Worm (Caenorhabditis elegans): Measurements from ENCODE around the gene M03D4.4.

M03D4.4 gene

ce11 chrIV:6083550-6084041, 43.5 kb downstream of the M03D4.4 start, which contains the start of gene ugt-20 (continued):
- TF ChIP-seq hlh-30 (tag; optimal IDR thresholded peaks at IDR 0.05; ENCODE audit: insufficient read depth), result peak; percentile 62
- no peak for TF ChIP-seq ztf-11 (tag; optimal IDR thresholded peaks at IDR 0.05)
- TF ChIP-seq rbr-2 (tag; optimal IDR thresholded peaks at IDR 0.05), result no peak
- peak; percentile 98 for TF ChIP-seq dve-1 (tag; optimal IDR thresholded peaks at IDR 0.05; ENCODE audit: insufficient read depth)
- no peak for TF ChIP-seq snpc-4 (tag; optimal IDR thresholded peaks at IDR 0.05)
- TF ChIP-seq nhr-48 (tag; optimal IDR thresholded peaks at IDR 0.05), result peak; percentile 88
- TF ChIP-seq nhr-102 (tag; optimal IDR thresholded peaks at IDR 0.05), result peak; percentile 94
- peak; percentile 80 for TF ChIP-seq nhr-10 (tag; optimal IDR thresholded peaks at IDR 0.05)
- TF ChIP-seq F37D6.2 (tag; optimal IDR thresholded peaks at IDR 0.05), result no peak
- no peak for TF ChIP-seq zfp-3 (GFP tag; conservative IDR thresholded peaks at IDR 0.05)
- no peak for TF ChIP-seq spr-3 (GFP tag; optimal IDR thresholded peaks at IDR 0.05)
- peak; percentile 72 for TF ChIP-seq nhr-6 (tag; optimal IDR thresholded peaks at IDR 0.05)
- TF ChIP-seq dmd-6 (GFP tag; IDR thresholded peaks at IDR 0.05), result peak; percentile 98
- TF ChIP-seq mdl-1 (tag; optimal IDR thresholded peaks at IDR 0.05), result peak in 1 of 2 experiments; percentile 77

DNA sequence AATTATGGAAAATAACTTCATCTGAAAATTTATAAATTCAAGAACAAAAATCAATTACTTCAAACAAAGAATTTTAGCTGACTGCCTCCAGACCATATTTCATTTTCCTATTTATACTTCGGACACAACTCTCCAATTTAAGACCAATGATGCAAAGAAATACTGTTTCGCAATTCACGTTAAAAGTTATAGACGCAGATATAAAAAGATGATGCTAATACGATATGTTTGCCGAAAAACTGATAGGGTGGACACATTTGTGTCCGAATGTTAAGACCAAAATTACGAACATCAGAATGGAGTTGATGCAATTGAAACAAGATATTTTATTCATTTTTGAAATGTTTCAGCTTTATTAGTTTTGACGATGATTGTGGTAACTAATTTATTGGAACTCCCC, 47.2 kb downstream of the M03D4.4 start, which contains the start of gene ugt-19:
Gene ugt-19, minus strand, starts transcription at position 28 of the 400 bp plus-strand sequence.
- TF ChIP-seq lin-39 (tag; optimal IDR thresholded peaks at IDR 0.05) (no peak), ctbp-1 (GFP tag; IDR thresholded peaks at IDR 0.05) (no peak), pqm-1 (tag; optimal IDR thresholded peaks at IDR 0.05) (peak; percentile 87), fos-1 (tag; optimal IDR thresholded peaks at IDR 0.05) (no peak), ama-1 (optimal IDR thresholded peaks at IDR 0.05) (no peak), Y75B8A.6 (GFP tag; IDR thresholded peaks at IDR 0.05) (no peak), T20F7.1 (GFP tag; optimal IDR thresholded peaks at IDR 0.05) (no peak), madf-9 (GFP tag; conservative IDR thresholded peaks at IDR 0.05) (no peak), nhr-10 (tag; optimal IDR thresholded peaks at IDR 0.05) (no peak), nhr-6 (tag; optimal IDR thresholded peaks at IDR 0.05) (no peak), spr-1 (tag; optimal IDR thresholded peaks at IDR 0.05) (no peak), mxl-3 (GFP tag; optimal IDR thresholded peaks at IDR 0.05) (no peak), nhr-111 (GFP tag; optimal IDR thresholded peaks at IDR 0.05) (no peak), zip-2 (tag; optimal IDR thresholded peaks at IDR 0.05) (no peak), nhr-25 (tag; optimal IDR thresholded peaks at IDR 0.05; ENCODE audit: borderline replicate concordance, insufficient read depth) (no peak), F37D6.2 (tag; optimal IDR thresholded peaks at IDR 0.05) (no peak), hlh-11 (tag; optimal IDR thresholded peaks at IDR 0.05) (no peak), lin-38 (GFP tag; IDR thresholded peaks at IDR 0.05) (no peak), zfp-3 (GFP tag; conservative IDR thresholded peaks at IDR 0.05) (no peak), nhr-28 (tag; optimal IDR thresholded peaks at IDR 0.05) (peak; percentile 76), nhr-77 (tag; optimal IDR thresholded peaks at IDR 0.05) (no peak), unc-130 (GFP tag; optimal IDR thresholded peaks at IDR 0.05) (no peak), tra-1 (GFP tag; IDR thresholded peaks at IDR 0.05) (no peak), Y105C5A.15 (GFP tag; IDR thresholded peaks at IDR 0.05) (no peak), T26A8.4 (GFP tag; IDR thresholded peaks at IDR 0.05) (no peak), nhr-237 (tag; optimal IDR thresholded peaks at IDR 0.05) (no peak), dmd-8 (GFP tag; IDR thresholded peaks at IDR 0.05) (no peak), lsy-2 (tag; optimal IDR thresholded peaks at IDR 0.05) (peak in 1 of 2 experiments; percentile 10), php-3 (GFP tag; IDR thresholded peaks at IDR 0.05) (no peak), saeg-2 (GFP tag; IDR thresholded peaks at IDR 0.05) (no peak), daf-19 (GFP tag; conservative IDR thresholded peaks at IDR 0.05) (no peak), daf-8 (GFP tag; IDR thresholded peaks at IDR 0.05) (no peak), dve-1 (tag; optimal IDR thresholded peaks at IDR 0.05; ENCODE audit: insufficient read depth) (peak; percentile 21), lin-13 (GFP tag; optimal IDR thresholded peaks at IDR 0.05) (no peak), hmg-1.1 (GFP tag; IDR thresholded peaks at IDR 0.05) (no peak), ceh-62 (tag; optimal IDR thresholded peaks at IDR 0.05) (no peak), duxl-1 (tag; optimal IDR thresholded peaks at IDR 0.05; ENCODE audit: poor library complexity) (no peak), mdt-29 (GFP tag; IDR thresholded peaks at IDR 0.05) (no peak), dmd-6 (GFP tag; IDR thresholded peaks at IDR 0.05) (peak; percentile 66; the same call in 1 of the 2 replicates), hif-1 (tag; optimal IDR thresholded peaks at IDR 0.05) (no peak), ztf-7 (tag; optimal IDR thresholded peaks at IDR 0.05) (no peak)

Measured in whole organism, L4 larva.